Worm (Caenorhabditis elegans): ENCODE results near the gene srd-25.

The srd-25 gene

DNA sequence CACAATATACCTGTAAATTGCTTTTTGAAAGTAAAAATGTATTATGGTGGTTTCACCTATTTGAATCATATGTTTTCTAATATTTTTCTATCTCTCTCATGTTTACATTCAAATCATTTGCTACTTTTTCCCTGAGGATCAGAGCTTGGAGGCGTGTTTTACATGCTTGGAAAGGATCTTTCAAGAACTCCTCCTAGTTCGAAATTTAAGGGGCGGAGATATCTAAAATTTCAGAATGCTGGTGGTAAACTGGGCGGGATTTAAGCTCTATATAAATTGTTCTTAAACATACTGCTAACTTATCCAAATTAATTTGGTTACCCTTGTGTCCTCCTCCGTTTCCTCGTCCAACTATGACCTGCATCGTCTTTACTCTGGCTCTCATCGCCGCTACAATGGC, 36.1 kb downstream of the srd-25 start, which contains the start of gene C12D5.5:
C12D5.5 (plus strand) TSS at position 301 of the 400 bp plus-strand sequence.
- TF ChIP-seq him-1 (tag; optimal IDR thresholded peaks at IDR 0.05) (no peak), W03F9.2 (tag; optimal IDR thresholded peaks at IDR 0.05) (no peak), dao-5 (tag; optimal IDR thresholded peaks at IDR 0.05) (no peak)

DNA sequence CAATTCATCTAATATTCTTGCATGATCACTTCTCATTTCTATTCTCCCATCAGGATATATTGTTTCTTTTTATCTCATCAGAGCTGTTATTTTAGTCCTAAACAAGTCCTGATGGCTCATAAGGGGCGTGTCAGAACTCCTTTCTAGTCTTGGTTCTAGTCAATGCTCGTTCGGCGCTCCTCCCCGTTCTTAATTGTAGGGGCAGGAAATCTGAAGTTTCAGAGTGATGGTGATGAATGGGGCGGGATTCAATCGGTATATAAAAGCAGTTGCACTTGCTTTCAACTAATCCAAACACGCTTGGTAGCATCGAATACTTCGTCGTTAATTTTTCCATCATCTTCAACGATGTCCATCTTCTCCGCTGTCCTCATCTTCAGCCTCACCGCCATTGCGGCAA, 40.4 kb downstream of the srd-25 start, which contains the start of gene C12D5.4:
C12D5.4 (plus strand) TSS at position 301 of the 400 bp plus-strand sequence.
- no peak for TF ChIP-seq him-1 (tag; optimal IDR thresholded peaks at IDR 0.05)

DNA sequence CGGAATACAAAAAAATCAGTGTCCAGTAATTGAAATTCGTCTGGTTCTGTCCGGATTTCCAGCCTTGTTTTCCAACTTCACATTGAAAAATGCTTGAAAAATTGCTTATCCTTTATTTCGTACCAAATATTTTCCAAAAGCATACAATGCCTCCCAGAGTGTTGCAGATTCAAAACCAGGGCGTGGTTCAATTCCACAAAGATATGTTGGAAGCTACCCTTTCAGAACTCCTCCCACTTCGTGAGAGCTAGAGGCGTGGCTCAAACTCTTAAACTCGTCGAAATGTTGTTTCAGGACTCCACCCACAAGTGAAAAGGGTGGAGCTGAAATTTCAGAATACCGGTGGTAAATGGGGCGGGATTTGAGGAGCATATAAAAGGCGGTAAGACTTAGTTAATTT, 44.1 kb downstream of the srd-25 start, which contains the start of gene C12D5.3:
C12D5.3 (plus strand) TSS at position 301 of the 400 bp plus-strand sequence.
- TF ChIP-seq dao-5 (tag; optimal IDR thresholded peaks at IDR 0.05), result no peak
- TF ChIP-seq W03F9.2 (tag; optimal IDR thresholded peaks at IDR 0.05), result no peak

DNA sequence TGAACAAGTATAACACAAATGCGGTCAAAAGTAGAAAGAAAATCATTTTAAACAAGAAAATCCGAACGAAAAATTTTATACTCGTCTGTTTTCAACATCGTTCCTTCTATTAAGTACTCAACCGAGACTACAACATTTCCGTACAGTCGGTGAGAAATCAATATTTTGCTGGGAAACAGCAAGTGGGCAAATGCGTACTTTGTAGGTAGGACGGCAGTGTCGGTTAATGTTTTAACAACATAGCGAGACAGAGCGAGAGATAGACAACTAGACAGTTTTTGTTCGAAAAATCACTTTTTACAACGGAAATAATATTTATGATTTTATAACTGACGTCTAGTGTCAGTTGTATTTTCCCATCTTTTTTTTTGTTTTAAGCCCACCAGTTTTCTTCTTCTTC, 49.6 kb downstream of the srd-25 start, which contains the start of gene cyp-33A1:
cyp-33A1 (minus strand) TSS at position 72 of the 400 bp plus-strand sequence.
- TF ChIP-seq him-1 (tag; optimal IDR thresholded peaks at IDR 0.05) (no peak), W03F9.2 (tag; optimal IDR thresholded peaks at IDR 0.05) (no peak), dao-5 (tag; optimal IDR thresholded peaks at IDR 0.05) (no peak)

Measured in whole organism, L4/young adult.